Fruit fly (Drosophila melanogaster): ENCODE data around the gene CG42827.

DNA sequence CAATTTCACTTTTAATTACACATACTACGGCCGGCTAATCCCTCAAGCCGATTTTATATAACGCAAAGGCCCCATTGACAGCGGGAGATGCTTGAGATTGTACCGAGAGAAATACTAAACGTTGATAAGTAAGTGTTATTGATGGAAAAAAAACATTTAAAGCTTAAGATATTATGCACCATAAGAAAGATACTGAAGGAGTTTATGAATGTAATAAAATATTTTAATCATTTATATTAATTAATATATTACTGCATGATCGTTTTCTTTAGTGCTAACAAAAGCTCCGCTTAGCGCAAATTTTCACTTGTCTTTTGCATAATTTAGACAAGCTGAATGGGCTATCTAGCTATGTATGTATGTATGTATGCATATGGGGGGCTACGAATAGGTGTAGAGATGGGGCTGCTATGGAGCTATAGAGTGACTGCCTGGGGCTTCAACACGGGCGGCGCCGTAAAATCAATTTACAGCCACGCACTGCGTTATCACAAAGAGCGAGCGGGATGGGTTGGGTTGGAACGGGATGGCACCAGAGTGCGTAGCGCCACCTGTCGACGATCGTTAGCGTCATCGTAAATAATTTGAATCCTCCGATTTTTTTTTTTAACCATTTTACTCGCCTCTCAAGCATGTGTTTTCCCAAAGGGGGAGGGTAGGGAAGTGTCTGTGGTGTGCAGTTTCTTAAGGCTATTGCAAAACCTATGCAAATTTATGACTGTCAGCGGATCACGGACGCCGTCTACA, 24.0 kb downstream of the CG42827 start:
- TF ChIP-seq EcR (GFP tag; optimal IDR thresholded peaks at IDR 0.05) (no peak), CG8159 (tag; optimal IDR thresholded peaks at IDR 0.05) (no peak), CG10348 (GFP tag; IDR thresholded peaks at IDR 0.05) (no peak), Ets98B (GFP tag; IDR thresholded peaks at IDR 0.05) (peak; percentile 44), Snoo (tag; optimal IDR thresholded peaks at IDR 0.05) (no peak), CG8301 (tag; optimal IDR thresholded peaks at IDR 0.05) (peak; percentile 32), CG13204 (GFP tag; optimal IDR thresholded peaks at IDR 0.05) (no peak), D1 (tag; optimal IDR thresholded peaks at IDR 0.05) (no peak), CG9948 (tag; optimal IDR thresholded peaks at IDR 0.05) (peak; percentile 8), fd96Ca (GFP tag; IDR thresholded peaks at IDR 0.05) (0 out of 3 replicates have a peak, but pooled peaks have one; percentile 9), gl (tag; optimal IDR thresholded peaks at IDR 0.05) (no peak), CG14655 (GFP tag; optimal IDR thresholded peaks at IDR 0.05) (peak; percentile 63), CG34367 (tag; optimal IDR thresholded peaks at IDR 0.05) (no peak), CG12605 (GFP tag; IDR thresholded peaks at IDR 0.05) (0 out of 2 replicates have a peak, but pooled peaks have one; percentile 18)

Data from whole organism, pupa.